Fruit fly (Drosophila melanogaster) whole organism, adult: ENCODE measurements around the gene Crz.

Source experiments
- CG11617 ChIP-seq: fragments of 200-800 bp; sonication (Bioruptor generic); optimal IDR thresholded peaks from 2 replicates; lab custom pipeline; 2017; ENCODE audit warnings: mild to moderate bottlenecking, missing biosample characterization, missing genetic modification reagents, missing genetic modification characterization
- CG12768 ChIP-seq: fragments of 200-800 bp; sonication (Bioruptor generic); optimal IDR thresholded peaks from 2 replicates; lab custom pipeline; 2017; ENCODE audit warnings: missing biosample characterization, missing genetic modification characterization, mild to moderate bottlenecking, moderate library complexity, missing genetic modification reagents
- CG14711 ChIP-seq: fragments of 200-800 bp; sonication (Bioruptor generic); optimal IDR thresholded peaks from 2 replicates; lab custom pipeline; 2018; ENCODE audit warnings: missing biosample characterization, mild to moderate bottlenecking, missing genetic modification characterization, moderate library complexity
- CG1620 ChIP-seq: fragments of 200-800 bp; sonication (Bioruptor generic); optimal IDR thresholded peaks from 2 replicates; lab custom pipeline; 2016; ENCODE audit warnings: missing biosample characterization, missing genetic modification characterization
- CG33017 ChIP-seq: fragments of 200-800 bp; sonication (Bioruptor generic); optimal IDR thresholded peaks from 2 replicates; lab custom pipeline; 2018; ENCODE audit warnings: missing biosample characterization, mild to moderate bottlenecking, missing genetic modification characterization, moderate library complexity
- CG5204 ChIP-seq: fragments of 200-800 bp; sonication (Bioruptor generic); optimal IDR thresholded peaks from 2 replicates; lab custom pipeline; 2016; ENCODE audit warnings: missing biosample characterization, missing genetic modification characterization
- CG7045 ChIP-seq: fragments of 200-800 bp; sonication (Bioruptor generic); optimal IDR thresholded peaks from 2 replicates; lab custom pipeline; 2017; ENCODE audit warnings: missing biosample characterization, mild to moderate bottlenecking, missing genetic modification characterization
- CG7101 ChIP-seq: fragments of 200-800 bp; sonication (Bioruptor generic); optimal IDR thresholded peaks from 2 replicates; lab custom pipeline; 2018; ENCODE audit warnings: missing biosample characterization, mild to moderate bottlenecking, missing genetic modification characterization, moderate library complexity
- Clk ChIP-seq: fragments of 200-800 bp; sonication (Bioruptor generic); optimal IDR thresholded peaks from 2 replicates; lab custom pipeline; 2017; ENCODE audit warnings: missing biosample characterization, missing genetic modification characterization
- Crg-1 ChIP-seq: fragments of 200-800 bp; sonication (Bioruptor generic); optimal IDR thresholded peaks from 2 replicates; lab custom pipeline; 2016; ENCODE audit warnings: missing biosample characterization, missing genetic modification characterization
- Hr96 ChIP-seq: fragments of 200-800 bp; sonication (Bioruptor generic); optimal IDR thresholded peaks from 2 replicates; lab custom pipeline; 2016; ENCODE audit warnings: missing biosample characterization, missing genetic modification characterization
- Mnt ChIP-seq: fragments of 200-800 bp; sonication (Bioruptor generic); optimal IDR thresholded peaks from 2 replicates; lab custom pipeline; 2016; ENCODE audit warnings: missing biosample characterization, mild to moderate bottlenecking, missing genetic modification characterization
- bab1 ChIP-seq: fragments of 200-800 bp; sonication (Bioruptor generic); optimal IDR thresholded peaks from 3 replicates; lab custom pipeline; 2019; ENCODE audit warnings: missing biosample characterization, mild to moderate bottlenecking, missing genetic modification characterization, moderate library complexity
- cic ChIP-seq: fragments of 200-800 bp; sonication (Bioruptor generic); optimal IDR thresholded peaks from 2 replicates; lab custom pipeline; 2017; ENCODE audit warnings: missing biosample characterization, mild to moderate bottlenecking, missing genetic modification characterization, moderate library complexity
- cnc ChIP-seq, 2 experiments: fragments of >200 bp; optimal IDR thresholded peaks; 2 replicates each; lab custom pipeline; 2017
- kay ChIP-seq: fragments of 200-800 bp; sonication (Bioruptor generic); peaks from one replicate; lab custom pipeline; 2016; ENCODE audit warnings: missing biosample characterization, missing genetic modification characterization, borderline replicate concordance
- ovo ChIP-seq: fragments of 200-800 bp; sonication (Bioruptor generic); optimal IDR thresholded peaks from 2 replicates; lab custom pipeline; 2016; ENCODE audit warnings: missing biosample characterization, missing genetic modification characterization
- pad ChIP-seq: fragments of 200-800 bp; sonication (Bioruptor generic); optimal IDR thresholded peaks from 3 replicates; lab custom pipeline; 2017; ENCODE audit warnings: missing biosample characterization, missing genetic modification characterization, mild to moderate bottlenecking, moderate library complexity, missing genetic modification reagents
- tj ChIP-seq: fragments of 200-800 bp; sonication (Bioruptor generic); optimal IDR thresholded peaks from 3 replicates; lab custom pipeline; 2017; ENCODE audit warnings: missing biosample characterization, mild to moderate bottlenecking, missing genetic modification characterization, moderate library complexity
- toe ChIP-seq: fragments of 200-800 bp; sonication (Bioruptor generic); optimal IDR thresholded peaks from 2 replicates; lab custom pipeline; 2016; ENCODE audit warnings: missing biosample characterization, missing genetic modification characterization

The Crz gene

dm6 chr3R:14331474-14331873 is 16.8 kb downstream of the Crz start:
- no peak for TF ChIP-seq Clk (GFP tag; lab: Kevin White, UChicago)

dm6 chr3R:14332735-14333134 is 18.1 kb downstream of the Crz start:
- TF ChIP-seq tj (GFP tag; lab: Kevin White, UChicago) (no peak), pad (GFP tag; lab: Kevin White, UChicago) (no peak), ovo (no peak), Hr96 (GFP tag; lab: Kevin White, UChicago) (no peak), CG11617 (GFP tag; lab: Kevin White, UChicago) (no peak), CG14711 (tag; lab: Kevin White, UChicago) (no peak), kay (GFP tag; lab: Kevin White, UChicago) (no peak), CG5204 (GFP tag; lab: Kevin White, UChicago) (no peak), Crg-1 (GFP tag; lab: Kevin White, UChicago) (no peak), CG7101 (tag; lab: Kevin White, UChicago) (no peak), Mnt (no peak), CG33017 (no peak), toe (GFP tag; lab: Kevin White, UChicago) (no peak), cic (GFP tag; lab: Kevin White, UChicago) (no peak), CG1620 (GFP tag; lab: Kevin White, UChicago) (no peak), CG12768 (GFP tag; lab: Kevin White, UChicago) (no peak)

- TF ChIP-seq kay (GFP tag; lab: Kevin White, UChicago) (no peak), bab1 (GFP tag; lab: Kevin White, UChicago) (no peak), CG7045 (GFP tag; lab: Kevin White, UChicago) (no peak), tj (GFP tag; lab: Kevin White, UChicago) (peak; percentile 49), CG11617 (GFP tag; lab: Kevin White, UChicago) (no peak)
Measured at dm6 chr3R:14335504-14335903, 20.9 kb downstream of the Crz start.

dm6 chr3R:14344767-14345166 is 30.1 kb downstream of the Crz start:
- no peak for TF ChIP-seq toe (GFP tag; lab: Kevin White, UChicago)
- no peak for TF ChIP-seq cic (GFP tag; lab: Kevin White, UChicago)

- no peak for TF ChIP-seq CG7045 (GFP tag; lab: Kevin White, UChicago)
- peak; percentile 46 for TF ChIP-seq kay (GFP tag; lab: Kevin White, UChicago)
- TF ChIP-seq tj (GFP tag; lab: Kevin White, UChicago) = peak; percentile 27
- TF ChIP-seq CG1620 (GFP tag; lab: Kevin White, UChicago) = no peak
- TF ChIP-seq bab1 (GFP tag; lab: Kevin White, UChicago) = peak; percentile 3
- TF ChIP-seq CG7101 (tag; lab: Kevin White, UChicago) = no peak
- no peak for TF ChIP-seq Clk (GFP tag; lab: Kevin White, UChicago)
Measured at dm6 chr3R:14346838-14347745, 32.4 kb downstream of the Crz start.

- no peak for TF ChIP-seq bab1 (GFP tag; lab: Kevin White, UChicago)
- peak; percentile 3 for TF ChIP-seq kay (GFP tag; lab: Kevin White, UChicago)
Measured at dm6 chr3R:14348480-14348879, 33.8 kb downstream of the Crz start.

- no peak for TF ChIP-seq CG7045 (GFP tag; lab: Kevin White, UChicago)
- TF ChIP-seq Crg-1 (GFP tag; lab: Kevin White, UChicago) = no peak
- no peak for TF ChIP-seq Hr96 (GFP tag; lab: Kevin White, UChicago)
- no peak for TF ChIP-seq CG5204 (GFP tag; lab: Kevin White, UChicago)
- TF ChIP-seq pad (GFP tag; lab: Kevin White, UChicago) = no peak
- TF ChIP-seq CG7101 (tag; lab: Kevin White, UChicago) = no peak
Measured at dm6 chr3R:14351418-14351817, 36.8 kb downstream of the Crz start.

dm6 chr3R:14353733-14354152 is 39.1 kb downstream of the Crz start:
- TF ChIP-seq Mnt = no peak
- no peak for TF ChIP-seq kay (GFP tag; lab: Kevin White, UChicago)
- peak; percentile 47 for TF ChIP-seq bab1 (GFP tag; lab: Kevin White, UChicago)
- peak; percentile 64 for TF ChIP-seq CG33017
- TF ChIP-seq CG11617 (GFP tag; lab: Kevin White, UChicago) = peak; percentile 76
- peak; percentile 41 for TF ChIP-seq pad (GFP tag; lab: Kevin White, UChicago)
- TF ChIP-seq toe (GFP tag; lab: Kevin White, UChicago) = no peak
- no peak for TF ChIP-seq cnc (optimal IDR thresholded peaks at IDR 0.05; lab: Kevin White, UChicago)
- no peak for TF ChIP-seq Hr96 (GFP tag; lab: Kevin White, UChicago)
- peak; percentile 54 for TF ChIP-seq CG14711 (tag; lab: Kevin White, UChicago)
- peak; percentile 58 for TF ChIP-seq CG12768 (GFP tag; lab: Kevin White, UChicago)
- TF ChIP-seq CG1620 (GFP tag; lab: Kevin White, UChicago) = no peak
- TF ChIP-seq ovo = peak; percentile 20
- peak; percentile 70 for TF ChIP-seq CG7101 (tag; lab: Kevin White, UChicago)
- no peak for TF ChIP-seq CG5204 (GFP tag; lab: Kevin White, UChicago)
- TF ChIP-seq CG7045 (GFP tag; lab: Kevin White, UChicago) = peak; percentile 77
- TF ChIP-seq Crg-1 (GFP tag; lab: Kevin White, UChicago) = no peak
- TF ChIP-seq Clk (GFP tag; lab: Kevin White, UChicago) = peak; percentile 58
- TF ChIP-seq tj (GFP tag; lab: Kevin White, UChicago) = peak; percentile 55
- TF ChIP-seq cic (GFP tag; lab: Kevin White, UChicago) = no peak
